Fruit fly (Drosophila melanogaster): Measurements from ENCODE around the gene Las.

The Las gene

DNA sequence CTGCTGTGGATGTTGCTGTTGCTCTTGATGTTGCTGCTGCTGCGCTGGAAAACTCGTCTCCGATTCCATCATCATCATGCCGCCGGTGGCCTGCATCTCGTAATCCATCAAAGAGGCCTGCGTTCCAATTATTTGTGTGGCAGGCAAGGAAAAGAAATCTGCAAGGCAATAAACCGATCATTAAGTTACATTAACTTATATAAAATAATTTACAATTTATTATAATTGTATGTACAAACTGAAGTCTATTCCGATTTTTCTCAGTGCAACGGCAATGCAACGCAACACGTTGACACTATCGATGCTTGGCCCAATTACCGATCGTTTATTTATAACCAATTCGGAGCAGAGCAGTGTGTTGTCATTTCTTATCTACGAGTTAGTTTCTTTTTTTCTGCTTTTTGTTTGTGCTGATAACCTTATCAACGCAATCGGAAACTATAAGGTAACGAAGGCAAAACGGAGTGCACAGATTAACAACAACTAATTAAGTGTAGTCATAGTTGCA, 38.9 kb upstream of the Las start (continued):
- no peak for TF ChIP-seq Abd-B (GFP tag; optimal IDR thresholded peaks at IDR 0.05)
- TF ChIP-seq ranshi (GFP tag; IDR thresholded peaks at IDR 0.05): peak; percentile 43; the same call in 1 of the 2 replicates
- TF ChIP-seq hkb (optimal IDR thresholded peaks at IDR 0.05): no peak
- TF ChIP-seq hkb (GFP tag; IDR thresholded peaks at IDR 0.05): peak; percentile 84
- no peak for TF ChIP-seq sna (GFP tag; IDR thresholded peaks at IDR 0.05; ENCODE audit: partially characterized antibody)
- TF ChIP-seq CG13624 (GFP tag; optimal IDR thresholded peaks at IDR 0.05): no peak
- peak; percentile 81 for TF ChIP-seq CG5180 (GFP tag; optimal IDR thresholded peaks at IDR 0.05)
- TF ChIP-seq CG2120 (GFP tag; optimal IDR thresholded peaks at IDR 0.05): no peak
- TF ChIP-seq YL-1 (GFP tag; optimal IDR thresholded peaks at IDR 0.05): no peak
- TF ChIP-seq ara (GFP tag; IDR thresholded peaks at IDR 0.05): peak; percentile 51; the same call in 1 of the 2 replicates
- TF ChIP-seq CG34224 (GFP tag; IDR thresholded peaks at IDR 0.05; ENCODE audit: partially characterized antibody): no peak
- TF ChIP-seq dati (GFP tag; IDR thresholded peaks at IDR 0.05): peak; percentile 63; the same call in 1 of the 2 replicates
- peak; percentile 53 for TF ChIP-seq CG4707 (GFP tag; optimal IDR thresholded peaks at IDR 0.05)
- TF ChIP-seq D (optimal IDR thresholded peaks at IDR 0.05): no peak
- TF ChIP-seq D (GFP tag; optimal IDR thresholded peaks at IDR 0.05): peak; percentile 32
- TF ChIP-seq sens (GFP tag): peak; percentile 26
- no peak for TF ChIP-seq CG8765 (GFP tag; IDR thresholded peaks at IDR 0.05)
- no peak for TF ChIP-seq amos (GFP tag; IDR thresholded peaks at IDR 0.05; ENCODE audit: partially characterized antibody)
- peak; percentile 53 for TF ChIP-seq CG12659 (GFP tag; optimal IDR thresholded peaks at IDR 0.05)
- TF ChIP-seq lola (GFP tag; optimal IDR thresholded peaks at IDR 0.05): no peak
- peak; percentile 68 for TF ChIP-seq CG14441 (GFP tag; IDR thresholded peaks at IDR 0.05)
- TF ChIP-seq CG15073 (GFP tag; optimal IDR thresholded peaks at IDR 0.05): no peak
- TF ChIP-seq CG30431 (GFP tag; optimal IDR thresholded peaks at IDR 0.05): no peak
- TF ChIP-seq CG13424 (tag; optimal IDR thresholded peaks at IDR 0.05): peak; percentile 44
- peak; percentile 74 for TF ChIP-seq dmrt99B (tag; optimal IDR thresholded peaks at IDR 0.05)
- peak; percentile 64 for TF ChIP-seq sqz (GFP tag; optimal IDR thresholded peaks at IDR 0.05)
- no peak for TF ChIP-seq CG16815 (GFP tag; optimal IDR thresholded peaks at IDR 0.05)
- no peak for TF ChIP-seq HLH54F (GFP tag; optimal IDR thresholded peaks at IDR 0.05)
- TF ChIP-seq CG11504 (tag; optimal IDR thresholded peaks at IDR 0.05): peak; percentile 77
- TF ChIP-seq CG42726 (GFP tag; IDR thresholded peaks at IDR 0.05; ENCODE audit: partially characterized antibody): no peak
- no peak for TF ChIP-seq CG9215 (GFP tag; IDR thresholded peaks at IDR 0.05)
- TF ChIP-seq CoRest (tag; optimal IDR thresholded peaks at IDR 0.05): peak; percentile 0
- TF ChIP-seq CG6854 (GFP tag; optimal IDR thresholded peaks at IDR 0.05): no peak
- TF ChIP-seq Nf-YB (GFP tag; optimal IDR thresholded peaks at IDR 0.05): peak; percentile 0
- peak; percentile 63; the same call in 2 of the 3 replicates for TF ChIP-seq CG34422 (GFP tag; IDR thresholded peaks at IDR 0.05)
- no peak for TF ChIP-seq gsb (GFP tag; IDR thresholded peaks at IDR 0.05)
- TF ChIP-seq sens-2 (GFP tag; IDR thresholded peaks at IDR 0.05): peak; percentile 44; the same call in 1 of the 2 replicates
- peak; percentile 19 for TF ChIP-seq CG8281 (tag; optimal IDR thresholded peaks at IDR 0.05)
- peak; percentile 23 for TF ChIP-seq jing (GFP tag; optimal IDR thresholded peaks at IDR 0.05)
- no peak for TF ChIP-seq CG31224 (GFP tag; IDR thresholded peaks at IDR 0.05)
- TF ChIP-seq ap (GFP tag; IDR thresholded peaks at IDR 0.05): peak; percentile 26; the same call in 1 of the 2 replicates
- TF ChIP-seq MTF-1 (GFP tag; optimal IDR thresholded peaks at IDR 0.05; ENCODE audit: borderline replicate concordance): peak; percentile 25
- no peak for TF ChIP-seq CG18011 (GFP tag; optimal IDR thresholded peaks at IDR 0.05)
- TF ChIP-seq Usf (GFP tag; optimal IDR thresholded peaks at IDR 0.05): no peak
- peak; percentile 33 for TF ChIP-seq Nf-YC (tag; optimal IDR thresholded peaks at IDR 0.05)
- TF ChIP-seq CG10147 (GFP tag; optimal IDR thresholded peaks at IDR 0.05): peak; percentile 23
- TF ChIP-seq tx (GFP tag; optimal IDR thresholded peaks at IDR 0.05): no peak
- TF ChIP-seq dpn (GFP tag; optimal IDR thresholded peaks at IDR 0.05): peak in 1 of 2 experiments; percentile 8
- no peak for TF ChIP-seq dan (GFP tag; IDR thresholded peaks at IDR 0.05)
- no peak for TF ChIP-seq maf-S (GFP tag; optimal IDR thresholded peaks at IDR 0.05)

All from whole organism, embryonic.